Fruit fly (Drosophila melanogaster): ENCODE results near the gene CG16782.

CG16782 gene

DNA sequence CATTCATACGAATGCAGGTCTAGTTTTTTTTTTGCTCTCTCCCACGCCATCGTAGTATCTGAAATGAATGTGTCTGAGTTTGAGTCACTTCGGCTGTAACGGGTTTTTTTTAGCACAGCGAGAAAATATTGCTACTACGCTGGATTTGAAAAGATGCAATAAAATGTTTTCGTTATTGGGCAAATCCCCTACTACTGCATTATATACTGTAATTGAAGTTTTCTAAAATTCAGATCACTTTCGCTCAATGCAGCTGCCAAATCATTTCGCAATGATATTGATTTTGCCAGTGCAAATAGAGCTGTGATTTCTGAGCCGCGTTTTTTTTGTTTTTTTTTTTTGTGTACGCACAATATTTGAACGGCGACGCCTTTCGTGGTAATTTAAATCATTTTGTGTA, 27.1 kb downstream of the CG16782 start (continued):
- peak; percentile 57 for TF ChIP-seq CG6689 (GFP tag; IDR thresholded peaks at IDR 0.05)
- TF ChIP-seq pan (optimal IDR thresholded peaks at IDR 0.05): no peak
- peak in 1 of 2 experiments; percentile 75 for TF ChIP-seq pan (GFP tag; optimal IDR thresholded peaks at IDR 0.05 in 1 of 2, IDR thresholded peaks at IDR 0.05 in 1 of 2)
- 0 out of 2 replicates have a peak, but pooled peaks have one; percentile 17 for TF ChIP-seq CG6272 (GFP tag; IDR thresholded peaks at IDR 0.05)
- TF ChIP-seq CG7357 (GFP tag; IDR thresholded peaks at IDR 0.05): peak; percentile 43; the same call in 1 of the 3 replicates
- no peak for TF ChIP-seq CG6683 (GFP tag; optimal IDR thresholded peaks at IDR 0.05)
- TF ChIP-seq CG31441 (GFP tag; IDR thresholded peaks at IDR 0.05): peak; percentile 33; the same call in 1 of the 2 replicates
- no peak for TF ChIP-seq bigmax (GFP tag; optimal IDR thresholded peaks at IDR 0.05)
- TF ChIP-seq Oli (tag; optimal IDR thresholded peaks at IDR 0.05): peak; percentile 42
- no peak for TF ChIP-seq prd (optimal IDR thresholded peaks at IDR 0.05)
- peak; percentile 63; the same call in 2 of the 3 replicates for TF ChIP-seq prd (GFP tag; IDR thresholded peaks at IDR 0.05)
- TF ChIP-seq luna (GFP tag; optimal IDR thresholded peaks at IDR 0.05): no peak
- no peak for TF ChIP-seq CG15696 (tag; optimal IDR thresholded peaks at IDR 0.05)
- peak; percentile 29 for TF ChIP-seq CG8089 (GFP tag; optimal IDR thresholded peaks at IDR 0.05)
- TF ChIP-seq Ada2b (GFP tag; IDR thresholded peaks at IDR 0.05): peak; percentile 63
- no peak for TF ChIP-seq MTF-1 (GFP tag; optimal IDR thresholded peaks at IDR 0.05; ENCODE audit: borderline replicate concordance)
- TF ChIP-seq CG17328 (GFP tag; IDR thresholded peaks at IDR 0.05): peak; percentile 52; the same call in 1 of the 2 replicates
- TF ChIP-seq row (GFP tag; IDR thresholded peaks at IDR 0.05): peak; percentile 59
- TF ChIP-seq tin (GFP tag; optimal IDR thresholded peaks at IDR 0.05): peak; percentile 25
- TF ChIP-seq slou (GFP tag; optimal IDR thresholded peaks at IDR 0.05): peak; percentile 7
- TF ChIP-seq CG33213 (GFP tag; optimal IDR thresholded peaks at IDR 0.05): peak; percentile 1
- no peak for TF ChIP-seq bcd (GFP tag; optimal IDR thresholded peaks at IDR 0.05)
- TF ChIP-seq kay (GFP tag; optimal IDR thresholded peaks at IDR 0.05): peak; percentile 26
- TF ChIP-seq CG9609 (GFP tag; optimal IDR thresholded peaks at IDR 0.05): no peak
- no peak; the same call in 1 of the 2 replicates for TF ChIP-seq seq (GFP tag; IDR thresholded peaks at IDR 0.05)
- no peak for TF ChIP-seq nom (GFP tag; optimal IDR thresholded peaks at IDR 0.05)
- TF ChIP-seq CG12104 (GFP tag; optimal IDR thresholded peaks at IDR 0.05): peak; percentile 26
- TF ChIP-seq az2 (GFP tag; optimal IDR thresholded peaks at IDR 0.05): peak; percentile 4
- TF ChIP-seq CG17612 (GFP tag; IDR thresholded peaks at IDR 0.05): no peak
- peak; percentile 29 for TF ChIP-seq CG12391 (tag; optimal IDR thresholded peaks at IDR 0.05)
- peak; percentile 23 to 35 for TF ChIP-seq Pdp1 (GFP tag; optimal IDR thresholded peaks at IDR 0.05)
- peak; percentile 51; the same call in 1 of the 2 replicates for TF ChIP-seq CG43689 (GFP tag; IDR thresholded peaks at IDR 0.05)
- peak; percentile 43; the same call in 1 of the 2 replicates for TF ChIP-seq Atf6 (GFP tag; IDR thresholded peaks at IDR 0.05)
- no peak for TF ChIP-seq CG4854 (GFP tag; optimal IDR thresholded peaks at IDR 0.05)
- TF ChIP-seq ERR (GFP tag; optimal IDR thresholded peaks at IDR 0.05): peak; percentile 13
- peak; percentile 51 for TF ChIP-seq Rx (GFP tag; IDR thresholded peaks at IDR 0.05)
- peak; percentile 58; the same call in 1 of the 3 replicates for TF ChIP-seq CG3726 (GFP tag; IDR thresholded peaks at IDR 0.05)
- peak; percentile 41 for TF ChIP-seq Sox100B (GFP tag; optimal IDR thresholded peaks at IDR 0.05)
- TF ChIP-seq Myb (GFP tag; optimal IDR thresholded peaks at IDR 0.05): peak; percentile 9
- TF ChIP-seq CHES-1-like (GFP tag; optimal IDR thresholded peaks at IDR 0.05): peak; percentile 15
- TF ChIP-seq Fer3 (tag; optimal IDR thresholded peaks at IDR 0.05): peak; percentile 3
- TF ChIP-seq peb (GFP tag; IDR thresholded peaks at IDR 0.05): no peak
- no peak for TF ChIP-seq CG12769 (tag; optimal IDR thresholded peaks at IDR 0.05)
- TF ChIP-seq chif (GFP tag; optimal IDR thresholded peaks at IDR 0.05): peak; percentile 20 to 53
- TF ChIP-seq CG14441 (GFP tag; IDR thresholded peaks at IDR 0.05): peak; percentile 65; the same call in 1 of the 2 replicates
- peak; percentile 54; the same call in 1 of the 3 replicates for TF ChIP-seq CG11456 (GFP tag; IDR thresholded peaks at IDR 0.05)
- no peak for TF ChIP-seq Mad (GFP tag; optimal IDR thresholded peaks at IDR 0.05)
- peak; percentile 20 for TF ChIP-seq tio (GFP tag; optimal IDR thresholded peaks at IDR 0.05)
- TF ChIP-seq CG4820 (GFP tag; optimal IDR thresholded peaks at IDR 0.05): peak; percentile 7
- TF ChIP-seq CG14050 (GFP tag; IDR thresholded peaks at IDR 0.05): peak; percentile 59; the same call in 1 of the 3 replicates
- TF ChIP-seq CG30403 (GFP tag; optimal IDR thresholded peaks at IDR 0.05): peak; percentile 22
- peak; percentile 13 for TF ChIP-seq tap (tag; optimal IDR thresholded peaks at IDR 0.05)
